Fruit fly (Drosophila melanogaster) whole organism, adult: ENCODE results near the gene CG3222.

Experiments used
- CG11617 ChIP-seq: fragments of 200-800 bp; sonication (Bioruptor generic); optimal IDR thresholded peaks from 2 replicates; lab custom pipeline; 2017; ENCODE audit warnings: mild to moderate bottlenecking, missing biosample characterization, missing genetic modification reagents, missing genetic modification characterization
- CG12768 ChIP-seq: fragments of 200-800 bp; sonication (Bioruptor generic); optimal IDR thresholded peaks from 2 replicates; lab custom pipeline; 2017; ENCODE audit warnings: missing biosample characterization, missing genetic modification characterization, mild to moderate bottlenecking, moderate library complexity, missing genetic modification reagents
- CG14711 ChIP-seq: fragments of 200-800 bp; sonication (Bioruptor generic); optimal IDR thresholded peaks from 2 replicates; lab custom pipeline; 2018; ENCODE audit warnings: missing biosample characterization, mild to moderate bottlenecking, missing genetic modification characterization, moderate library complexity
- CG1620 ChIP-seq: fragments of 200-800 bp; sonication (Bioruptor generic); optimal IDR thresholded peaks from 2 replicates; lab custom pipeline; 2016; ENCODE audit warnings: missing biosample characterization, missing genetic modification characterization
- CG33017 ChIP-seq: fragments of 200-800 bp; sonication (Bioruptor generic); optimal IDR thresholded peaks from 2 replicates; lab custom pipeline; 2018; ENCODE audit warnings: missing biosample characterization, mild to moderate bottlenecking, missing genetic modification characterization, moderate library complexity
- CG5204 ChIP-seq: fragments of 200-800 bp; sonication (Bioruptor generic); optimal IDR thresholded peaks from 2 replicates; lab custom pipeline; 2016; ENCODE audit warnings: missing biosample characterization, missing genetic modification characterization
- CG7045 ChIP-seq: fragments of 200-800 bp; sonication (Bioruptor generic); optimal IDR thresholded peaks from 2 replicates; lab custom pipeline; 2017; ENCODE audit warnings: missing biosample characterization, mild to moderate bottlenecking, missing genetic modification characterization
- CG7101 ChIP-seq: fragments of 200-800 bp; sonication (Bioruptor generic); optimal IDR thresholded peaks from 2 replicates; lab custom pipeline; 2018; ENCODE audit warnings: missing biosample characterization, mild to moderate bottlenecking, missing genetic modification characterization, moderate library complexity
- Clk ChIP-seq: fragments of 200-800 bp; sonication (Bioruptor generic); optimal IDR thresholded peaks from 2 replicates; lab custom pipeline; 2017; ENCODE audit warnings: missing biosample characterization, missing genetic modification characterization
- Crg-1 ChIP-seq: fragments of 200-800 bp; sonication (Bioruptor generic); optimal IDR thresholded peaks from 2 replicates; lab custom pipeline; 2016; ENCODE audit warnings: missing biosample characterization, missing genetic modification characterization
- Hr96 ChIP-seq: fragments of 200-800 bp; sonication (Bioruptor generic); optimal IDR thresholded peaks from 2 replicates; lab custom pipeline; 2016; ENCODE audit warnings: missing biosample characterization, missing genetic modification characterization
- Mnt ChIP-seq: fragments of 200-800 bp; sonication (Bioruptor generic); optimal IDR thresholded peaks from 2 replicates; lab custom pipeline; 2016; ENCODE audit warnings: missing biosample characterization, mild to moderate bottlenecking, missing genetic modification characterization
- bab1 ChIP-seq: fragments of 200-800 bp; sonication (Bioruptor generic); optimal IDR thresholded peaks from 3 replicates; lab custom pipeline; 2019; ENCODE audit warnings: missing biosample characterization, mild to moderate bottlenecking, missing genetic modification characterization, moderate library complexity
- cic ChIP-seq: fragments of 200-800 bp; sonication (Bioruptor generic); optimal IDR thresholded peaks from 2 replicates; lab custom pipeline; 2017; ENCODE audit warnings: missing biosample characterization, mild to moderate bottlenecking, missing genetic modification characterization, moderate library complexity
- cnc ChIP-seq, 2 experiments: fragments of >200 bp; optimal IDR thresholded peaks; 2 replicates each; lab custom pipeline; 2017
- kay ChIP-seq: fragments of 200-800 bp; sonication (Bioruptor generic); peaks from one replicate; lab custom pipeline; 2016; ENCODE audit warnings: missing biosample characterization, missing genetic modification characterization, borderline replicate concordance
- ovo ChIP-seq: fragments of 200-800 bp; sonication (Bioruptor generic); optimal IDR thresholded peaks from 2 replicates; lab custom pipeline; 2016; ENCODE audit warnings: missing biosample characterization, missing genetic modification characterization
- pad ChIP-seq: fragments of 200-800 bp; sonication (Bioruptor generic); optimal IDR thresholded peaks from 3 replicates; lab custom pipeline; 2017; ENCODE audit warnings: missing biosample characterization, missing genetic modification characterization, mild to moderate bottlenecking, moderate library complexity, missing genetic modification reagents
- tj ChIP-seq: fragments of 200-800 bp; sonication (Bioruptor generic); optimal IDR thresholded peaks from 3 replicates; lab custom pipeline; 2017; ENCODE audit warnings: missing biosample characterization, mild to moderate bottlenecking, missing genetic modification characterization, moderate library complexity
- toe ChIP-seq: fragments of 200-800 bp; sonication (Bioruptor generic); optimal IDR thresholded peaks from 2 replicates; lab custom pipeline; 2016; ENCODE audit warnings: missing biosample characterization, missing genetic modification characterization

Gene CG3222

DNA sequence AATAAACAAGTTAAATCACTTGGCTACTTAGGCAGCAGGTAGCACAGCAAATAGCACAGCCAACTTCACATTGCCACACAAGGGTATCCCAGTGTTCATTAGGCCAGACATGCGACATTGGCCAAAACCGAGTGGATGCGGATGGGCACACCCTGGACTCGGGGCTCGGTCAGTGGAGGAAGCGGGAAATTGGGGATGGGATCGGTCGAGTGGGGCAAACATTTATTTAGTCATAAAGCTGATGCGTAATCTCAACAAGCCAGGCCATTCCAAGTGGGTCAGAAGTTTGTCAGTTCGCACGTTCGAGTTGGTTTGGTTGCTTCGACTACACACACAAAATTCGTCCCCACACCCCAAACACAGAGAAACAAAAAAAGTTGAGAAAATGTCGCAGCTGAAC is at the start of gene CG3222:
Gene CG3222 (plus strand): TSS at position 301 of the 400 bp plus-strand sequence.
- no peak for TF ChIP-seq cnc (optimal IDR thresholded peaks at IDR 0.05; lab: Kevin White, UChicago)

DNA sequence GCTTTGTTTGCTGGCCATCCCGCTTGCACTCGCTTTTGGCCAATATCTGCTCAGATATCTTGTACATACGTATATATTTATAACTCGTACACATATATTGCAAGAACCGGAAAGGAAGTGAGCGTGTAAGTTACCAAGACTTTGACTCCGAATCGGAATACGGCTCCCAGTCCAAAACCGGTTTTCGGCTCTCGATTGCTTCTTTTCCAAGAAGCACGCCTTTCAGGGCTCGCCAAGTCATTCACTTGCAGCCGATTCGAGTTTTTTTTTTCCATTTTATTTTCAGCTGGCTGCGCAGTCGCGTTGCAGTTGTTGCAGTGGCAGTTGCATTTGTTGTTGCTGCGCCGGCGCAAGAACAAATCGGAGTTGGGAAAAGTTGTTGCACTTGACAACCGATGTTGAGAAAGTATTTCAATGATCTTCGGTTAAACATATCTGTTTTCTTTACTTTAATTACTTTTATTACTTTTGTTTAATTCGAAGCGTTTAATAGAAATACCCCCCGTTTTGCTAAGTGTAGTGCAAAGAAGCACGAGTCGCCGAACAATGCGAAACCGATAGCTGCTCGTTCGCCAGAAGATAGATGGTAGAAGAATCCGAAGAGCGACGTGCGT is 49.0 kb upstream of the CG3222 start:
- TF ChIP-seq tj (GFP tag; lab: Kevin White, UChicago) (no peak), Hr96 (GFP tag; lab: Kevin White, UChicago) (no peak), CG7045 (no peak), CG7101 (tag; lab: Kevin White, UChicago) (no peak), pad (no peak), CG11617 (GFP tag; lab: Kevin White, UChicago) (no peak), Mnt (GFP tag; lab: Kevin White, UChicago) (no peak), ovo (GFP tag; lab: Kevin White, UChicago) (no peak), CG5204 (no peak), cnc (optimal IDR thresholded peaks at IDR 0.05; lab: Kevin White, UChicago) (no peak), bab1 (GFP tag; lab: Kevin White, UChicago) (no peak), Crg-1 (GFP tag; lab: Kevin White, UChicago) (no peak)

DNA sequence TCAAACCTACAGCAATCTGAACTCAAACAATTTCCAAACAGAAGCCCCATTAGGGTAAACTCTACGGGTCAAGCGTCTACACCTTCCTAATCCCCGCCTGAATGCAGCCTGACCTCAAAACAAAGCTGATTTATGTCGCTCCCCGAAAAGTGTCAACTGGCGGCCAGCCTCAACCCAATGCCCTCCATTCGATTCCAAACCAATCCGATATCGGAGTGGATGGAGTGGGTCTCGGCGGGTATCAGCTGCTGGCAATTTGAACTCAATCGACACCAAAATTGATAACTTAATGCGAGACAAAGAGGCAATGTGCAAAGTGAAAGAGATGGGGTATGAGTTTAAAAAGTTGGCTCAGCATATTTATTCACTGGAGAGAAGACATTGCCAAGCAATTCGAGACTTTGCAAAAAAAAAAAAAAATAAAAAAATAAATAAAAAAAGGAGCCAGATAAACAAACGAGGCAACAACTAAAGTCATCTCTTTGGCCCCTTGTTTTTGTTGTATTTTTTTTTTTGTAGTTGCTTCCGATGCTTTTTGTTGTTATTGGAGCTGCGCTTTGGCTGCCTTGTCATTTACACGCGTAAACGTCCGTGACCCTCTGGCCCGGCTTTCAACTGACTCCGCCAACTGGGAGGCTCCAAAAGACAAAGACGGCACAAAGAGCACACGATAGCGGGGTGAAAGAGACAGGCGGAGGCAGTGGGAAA is 47.8 kb upstream of the CG3222 start:
- TF ChIP-seq CG7101 (tag; lab: Kevin White, UChicago) (no peak), tj (GFP tag; lab: Kevin White, UChicago) (peak; percentile 78), CG33017 (tag; lab: Kevin White, UChicago) (no peak), cic (GFP tag; lab: Kevin White, UChicago) (no peak)

DNA sequence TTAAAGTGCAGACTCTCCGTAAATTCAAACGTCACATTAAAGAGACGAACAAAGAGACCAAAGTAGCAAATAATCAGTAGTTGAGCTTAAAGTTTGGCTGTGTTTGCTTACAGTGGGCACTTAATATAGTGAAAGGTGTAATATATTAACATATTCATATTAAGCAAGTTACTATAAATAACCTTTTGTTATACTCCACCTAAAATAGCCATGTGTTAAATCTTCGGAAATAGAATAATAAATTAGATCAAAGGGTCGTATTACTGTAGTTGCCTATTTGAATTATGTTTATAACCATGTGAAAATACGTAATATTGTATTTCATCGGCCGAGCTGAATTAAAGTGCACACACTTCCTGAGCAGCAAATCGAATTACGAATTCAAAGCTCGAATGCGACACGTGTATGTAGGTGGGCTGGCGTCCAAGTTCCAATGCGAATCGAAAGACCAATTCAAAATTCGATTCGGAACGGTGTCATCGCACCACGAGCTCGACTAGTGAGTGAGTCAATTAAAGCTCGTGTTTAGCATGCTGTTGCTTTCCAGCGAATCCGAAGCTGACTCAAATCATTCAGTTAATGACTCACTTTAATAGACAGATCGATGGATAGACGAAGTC is 46.5 kb upstream of the CG3222 start:
- TF ChIP-seq CG5204 (no peak), toe (GFP tag; lab: Kevin White, UChicago) (no peak), CG33017 (tag; lab: Kevin White, UChicago) (no peak), ovo (GFP tag; lab: Kevin White, UChicago) (no peak), bab1 (GFP tag; lab: Kevin White, UChicago) (peak; percentile 82), CG11617 (GFP tag; lab: Kevin White, UChicago) (no peak), CG7101 (tag; lab: Kevin White, UChicago) (no peak), CG14711 (no peak), CG1620 (GFP tag; lab: Kevin White, UChicago) (no peak), Hr96 (GFP tag; lab: Kevin White, UChicago) (no peak), Mnt (GFP tag; lab: Kevin White, UChicago) (no peak), CG7045 (no peak), CG12768 (GFP tag; lab: Kevin White, UChicago) (peak; percentile 17), cic (GFP tag; lab: Kevin White, UChicago) (no peak), pad (no peak), cnc (optimal IDR thresholded peaks at IDR 0.05; lab: Kevin White, UChicago) (no peak), tj (GFP tag; lab: Kevin White, UChicago) (peak; percentile 13)

DNA sequence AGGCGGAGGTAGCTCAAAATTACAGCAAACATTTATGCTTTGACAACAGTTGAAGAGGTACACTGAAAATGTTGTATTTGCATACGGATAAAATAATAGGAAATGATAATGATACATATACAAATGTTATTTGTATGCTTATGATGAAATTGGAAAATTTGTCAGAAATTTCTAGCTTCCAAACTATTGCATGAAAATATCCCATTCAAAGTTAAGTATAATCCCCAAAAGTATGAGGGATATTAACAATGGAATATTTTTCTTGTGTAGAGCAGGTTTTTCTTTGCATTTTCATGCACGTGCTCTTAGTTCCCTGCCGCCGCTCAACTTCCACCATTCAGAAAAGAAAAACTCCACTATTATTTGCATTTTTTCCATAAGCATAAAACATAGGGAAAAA is 43.8 kb upstream of the CG3222 start:
- TF ChIP-seq tj (GFP tag; lab: Kevin White, UChicago) (no peak), Crg-1 (GFP tag; lab: Kevin White, UChicago) (no peak), CG1620 (GFP tag; lab: Kevin White, UChicago) (no peak), CG12768 (GFP tag; lab: Kevin White, UChicago) (no peak), CG14711 (no peak), CG5204 (no peak), bab1 (GFP tag; lab: Kevin White, UChicago) (no peak), cic (GFP tag; lab: Kevin White, UChicago) (no peak), CG7101 (tag; lab: Kevin White, UChicago) (no peak), pad (no peak), Clk (GFP tag; lab: Kevin White, UChicago) (no peak), CG11617 (GFP tag; lab: Kevin White, UChicago) (no peak), CG33017 (tag; lab: Kevin White, UChicago) (no peak), CG7045 (no peak), cnc (optimal IDR thresholded peaks at IDR 0.05; lab: Kevin White, UChicago) (no peak)

DNA sequence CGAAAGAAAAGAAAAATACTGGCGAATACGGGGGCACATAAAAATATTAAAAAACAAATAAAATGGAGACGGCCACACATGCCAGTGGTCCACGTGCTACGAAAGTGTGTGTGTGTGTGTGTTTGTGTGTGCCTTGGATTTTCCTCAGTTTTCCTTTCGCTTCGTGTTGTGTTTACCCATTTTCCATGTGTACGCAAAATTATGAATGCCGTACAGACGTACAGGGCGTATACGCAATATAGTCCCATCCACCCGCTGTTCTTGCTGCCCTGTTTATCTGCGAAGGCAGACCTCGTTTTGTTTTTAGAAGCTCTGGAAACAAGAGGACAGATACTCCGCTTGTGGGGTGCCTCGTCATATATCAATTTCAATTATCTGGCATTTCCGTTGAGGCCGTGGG is 42.1 kb upstream of the CG3222 start:
- TF ChIP-seq CG7101 (tag; lab: Kevin White, UChicago) = no peak
- TF ChIP-seq Mnt (GFP tag; lab: Kevin White, UChicago) = no peak
- no peak for TF ChIP-seq Clk (GFP tag; lab: Kevin White, UChicago)
- TF ChIP-seq tj (GFP tag; lab: Kevin White, UChicago) = no peak
- TF ChIP-seq Hr96 (GFP tag; lab: Kevin White, UChicago) = no peak
- no peak for TF ChIP-seq CG12768 (GFP tag; lab: Kevin White, UChicago)
- no peak for TF ChIP-seq cic (GFP tag; lab: Kevin White, UChicago)
- TF ChIP-seq CG11617 (GFP tag; lab: Kevin White, UChicago) = no peak
- no peak for TF ChIP-seq kay (GFP tag; lab: Kevin White, UChicago)
- no peak for TF ChIP-seq pad
- no peak for TF ChIP-seq ovo (GFP tag; lab: Kevin White, UChicago)
- TF ChIP-seq CG7045 = no peak
- TF ChIP-seq bab1 (GFP tag; lab: Kevin White, UChicago) = no peak
- TF ChIP-seq toe (GFP tag; lab: Kevin White, UChicago) = no peak
- no peak for TF ChIP-seq cnc (optimal IDR thresholded peaks at IDR 0.05; lab: Kevin White, UChicago)
- no peak for TF ChIP-seq CG5204
- TF ChIP-seq CG1620 (GFP tag; lab: Kevin White, UChicago) = no peak
